Fruit fly (Drosophila melanogaster): Measurements from ENCODE around the gene Set8.

Gene Set8

DNA sequence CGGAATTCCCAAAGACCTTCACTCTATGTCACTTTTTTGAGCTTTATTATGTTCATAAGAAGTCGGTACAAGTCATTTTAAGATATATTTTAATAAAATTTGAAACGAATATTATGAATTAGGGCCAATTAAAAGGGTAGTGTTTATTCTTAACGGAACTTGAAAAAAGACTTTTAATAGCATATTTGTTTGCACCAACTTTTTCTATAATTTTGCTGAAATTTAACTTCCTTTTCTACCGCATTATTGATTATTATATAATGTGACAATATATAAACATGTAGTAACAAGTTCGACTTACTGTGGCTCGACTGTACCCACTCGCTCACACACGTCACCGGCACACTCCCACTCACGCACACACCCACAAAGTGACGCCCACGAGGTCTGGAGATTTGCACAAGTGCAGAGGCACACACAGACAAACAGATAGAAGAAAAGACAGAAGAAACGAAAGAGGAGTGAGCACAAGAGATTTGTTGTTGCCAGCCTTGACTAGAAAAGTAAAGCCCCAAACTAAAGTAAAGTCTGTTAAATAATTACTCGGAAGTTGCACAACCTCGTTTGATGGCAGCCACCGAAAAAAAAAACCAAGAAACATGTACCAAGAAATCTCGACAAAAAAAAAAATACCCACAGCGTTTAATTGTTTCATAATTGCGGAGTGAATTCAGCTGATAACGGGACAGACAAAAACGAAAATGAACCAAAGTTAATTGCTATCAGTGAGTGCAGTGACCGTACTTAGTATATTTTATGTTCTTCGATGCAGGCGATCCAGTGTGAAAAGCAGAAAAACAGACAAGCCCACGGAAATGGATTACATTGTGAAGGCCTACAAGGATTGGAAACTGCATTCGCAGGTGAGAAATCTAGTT, 25.6 kb upstream of the Set8 start (continued):
- TF ChIP-seq CG7745 (tag; optimal IDR thresholded peaks at IDR 0.05) = no peak
- no peak for TF ChIP-seq shn (GFP tag; optimal IDR thresholded peaks at IDR 0.05)
- TF ChIP-seq Gug (GFP tag; IDR thresholded peaks at IDR 0.05) = no peak
- peak; percentile 59 for TF ChIP-seq CG2678 (tag; optimal IDR thresholded peaks at IDR 0.05)
- no peak for TF ChIP-seq z (GFP tag; IDR thresholded peaks at IDR 0.05)
- no peak for TF ChIP-seq CG8924 (tag; optimal IDR thresholded peaks at IDR 0.05)
- no peak for TF ChIP-seq CG7271 (tag; optimal IDR thresholded peaks at IDR 0.05)
- no peak for TF ChIP-seq gsb-n (tag; optimal IDR thresholded peaks at IDR 0.05)
- no peak for TF ChIP-seq CG14014 (GFP tag; IDR thresholded peaks at IDR 0.05)
- no peak for TF ChIP-seq CG13624 (GFP tag; optimal IDR thresholded peaks at IDR 0.05)
- TF ChIP-seq peb (GFP tag; IDR thresholded peaks at IDR 0.05) = no peak
- TF ChIP-seq D19A (tag; optimal IDR thresholded peaks at IDR 0.05) = no peak
- no peak for TF ChIP-seq ro (GFP tag; IDR thresholded peaks at IDR 0.05)
- no peak for TF ChIP-seq Bteb2 (GFP tag; optimal IDR thresholded peaks at IDR 0.05)
- no peak for TF ChIP-seq MESR4 (GFP tag; optimal IDR thresholded peaks at IDR 0.05)
- no peak for TF ChIP-seq klu (GFP tag; IDR thresholded peaks at IDR 0.05)
- TF ChIP-seq nmo (GFP tag; optimal IDR thresholded peaks at IDR 0.05) = peak; percentile 22
- peak; percentile 28 for TF ChIP-seq Fer3 (tag; optimal IDR thresholded peaks at IDR 0.05)
- TF ChIP-seq CG2875 (GFP tag; optimal IDR thresholded peaks at IDR 0.05) = no peak
- no peak for TF ChIP-seq bigmax (GFP tag; optimal IDR thresholded peaks at IDR 0.05)
- no peak for TF ChIP-seq CG17361 (GFP tag; IDR thresholded peaks at IDR 0.05)
- TF ChIP-seq Max (GFP tag; optimal IDR thresholded peaks at IDR 0.05) = no peak
- TF ChIP-seq CG16779 (GFP tag; IDR thresholded peaks at IDR 0.05) = no peak
- no peak for TF ChIP-seq scrt (GFP tag; optimal IDR thresholded peaks at IDR 0.05)

DNA sequence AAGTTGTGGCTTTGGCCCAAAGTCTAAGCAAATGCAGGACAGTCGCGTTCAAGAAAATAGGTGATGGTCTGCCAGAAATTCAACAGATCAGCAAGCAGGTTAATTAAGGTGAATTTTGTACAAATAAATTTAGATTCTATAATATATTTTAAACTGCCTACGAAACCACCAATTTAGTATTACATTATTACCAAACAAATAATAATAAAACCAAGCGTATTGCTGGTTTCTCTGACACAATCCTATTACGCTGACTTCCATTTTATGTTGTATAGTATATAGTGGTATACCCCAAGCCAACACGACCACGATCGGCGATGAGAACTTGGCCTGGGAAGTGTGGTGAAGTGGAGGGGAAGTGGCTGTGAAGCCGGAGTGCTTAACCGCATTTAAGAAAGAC, 24.4 kb upstream of the Set8 start:
- no peak for TF ChIP-seq dpn (GFP tag; optimal IDR thresholded peaks at IDR 0.05)
- TF ChIP-seq bowl (GFP tag; IDR thresholded peaks at IDR 0.05) = no peak
- no peak for TF ChIP-seq hkb (optimal IDR thresholded peaks at IDR 0.05)
- TF ChIP-seq hkb (GFP tag; IDR thresholded peaks at IDR 0.05) = 0 out of 2 replicates have a peak, but pooled peaks have one; percentile 39
- no peak for TF ChIP-seq Hr78 (GFP tag; optimal IDR thresholded peaks at IDR 0.05)
- no peak for TF ChIP-seq luna (GFP tag; optimal IDR thresholded peaks at IDR 0.05)
- TF ChIP-seq nom (GFP tag; optimal IDR thresholded peaks at IDR 0.05) = peak; percentile 74
- no peak for TF ChIP-seq pb (GFP tag; optimal IDR thresholded peaks at IDR 0.05)
- peak; percentile 1 for TF ChIP-seq CG18262 (tag; optimal IDR thresholded peaks at IDR 0.05)
- no peak for TF ChIP-seq CG2116 (GFP tag; optimal IDR thresholded peaks at IDR 0.05)
- TF ChIP-seq slp2 (GFP tag; optimal IDR thresholded peaks at IDR 0.05) = no peak
- no peak for TF ChIP-seq ara (GFP tag; IDR thresholded peaks at IDR 0.05)
- no peak for TF ChIP-seq slbo (GFP tag; IDR thresholded peaks at IDR 0.05)
- TF ChIP-seq CG10209 (GFP tag; optimal IDR thresholded peaks at IDR 0.05) = peak; percentile 14
- TF ChIP-seq nmo (GFP tag; optimal IDR thresholded peaks at IDR 0.05) = peak; percentile 14
- TF ChIP-seq sna (GFP tag; IDR thresholded peaks at IDR 0.05; ENCODE audit: partially characterized antibody) = no peak
- TF ChIP-seq dm (GFP tag; optimal IDR thresholded peaks at IDR 0.05) = no peak
- TF ChIP-seq Fer2 (tag; optimal IDR thresholded peaks at IDR 0.05) = no peak
- TF ChIP-seq GATAe (GFP tag; conservative IDR thresholded peaks at IDR 0.05) = no peak
- no peak for TF ChIP-seq crol (GFP tag; IDR thresholded peaks at IDR 0.05)
- TF ChIP-seq CG13894 (tag; optimal IDR thresholded peaks at IDR 0.05) = no peak
- peak; percentile 8 for TF ChIP-seq CG13296 (GFP tag; optimal IDR thresholded peaks at IDR 0.05)
- TF ChIP-seq vfl (GFP tag; optimal IDR thresholded peaks at IDR 0.05) = no peak
- TF ChIP-seq lilli (GFP tag; optimal IDR thresholded peaks at IDR 0.05) = no peak
- TF ChIP-seq CG5245 (GFP tag; optimal IDR thresholded peaks at IDR 0.05) = no peak
- TF ChIP-seq CG30403 (GFP tag; optimal IDR thresholded peaks at IDR 0.05) = peak; percentile 7
- TF ChIP-seq lab (GFP tag; optimal IDR thresholded peaks at IDR 0.05) = peak; percentile 16
- TF ChIP-seq vvl (GFP tag; IDR thresholded peaks at IDR 0.05) = no peak

Measured in whole organism, embryonic.